Fruit fly (Drosophila melanogaster) whole organism: ENCODE data around the gene CG2991.

Experiments
- Dll ChIP-seq: fragments of >200 bp; optimal IDR thresholded peaks from 2 replicates; lab custom pipeline; 2017
- pan ChIP-seq: fragments of >200 bp; optimal IDR thresholded peaks from 2 replicates; lab custom pipeline; 2017
- usp ChIP-seq: fragments of >200 bp; optimal IDR thresholded peaks from 2 replicates; lab custom pipeline; 2017; ENCODE audit warnings: missing biosample characterization, missing genetic modification characterization, mixed read lengths

DNA sequence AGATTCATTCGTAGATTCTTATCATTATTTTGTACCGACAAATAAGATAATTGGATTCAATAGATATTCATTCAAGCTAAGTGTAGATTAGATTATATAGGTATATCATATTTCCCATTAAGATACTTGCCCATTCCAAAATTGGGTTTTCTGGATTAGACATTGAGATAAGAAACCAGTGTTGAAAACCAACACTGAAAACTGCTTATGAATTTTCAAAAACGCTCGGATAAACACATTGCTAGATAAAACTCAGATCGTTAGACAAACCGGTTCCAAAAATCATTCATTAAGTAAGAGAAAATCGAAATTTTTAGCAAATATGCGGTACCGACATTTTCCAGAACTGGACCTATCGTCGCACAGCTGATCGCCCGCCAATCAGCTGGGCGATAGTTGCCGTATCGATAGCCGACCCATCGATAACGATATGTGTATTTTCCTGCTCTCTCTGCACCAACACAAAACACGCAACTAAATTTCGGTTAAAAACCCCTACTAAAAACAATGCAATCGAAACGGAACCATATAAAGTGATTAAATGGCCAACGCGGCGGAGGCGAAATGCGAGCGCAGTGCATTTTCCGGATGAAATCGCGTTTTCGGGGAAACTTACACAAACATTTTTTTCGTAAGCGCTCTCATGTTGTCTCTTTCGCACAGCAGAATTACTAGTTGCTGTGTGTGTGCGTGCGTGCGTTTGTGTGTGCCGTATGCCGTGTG is 28.7 kb downstream of the CG2991 start, which contains the start of the genes NTPase and lilli:
- TF ChIP-seq usp (GFP tag; lab: Kevin White, UChicago) (no peak), pan (no peak), Dll (lab: Kevin White, UChicago) (no peak)
